Worm (Caenorhabditis elegans): ENCODE data around the gene ZK353.9.

ZK353.9 gene

DNA sequence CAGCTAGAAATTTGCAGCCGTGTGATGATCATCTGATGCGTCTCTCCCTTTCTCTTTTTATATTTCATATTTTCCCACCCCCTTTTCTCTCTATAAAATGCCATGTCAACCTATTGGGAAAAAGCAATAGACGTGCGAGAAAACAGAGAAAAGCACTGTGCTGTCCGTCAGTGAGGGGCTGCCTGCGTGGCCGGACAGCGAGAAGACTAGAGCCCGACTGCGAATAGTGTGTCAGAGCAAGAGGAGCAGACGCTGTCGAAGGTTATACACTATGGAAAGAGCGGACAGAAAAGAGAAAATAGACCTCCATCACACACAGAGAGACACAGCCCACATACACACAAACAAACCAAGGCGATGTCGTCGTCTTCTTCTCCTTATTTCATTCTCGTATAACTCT is 15.8 kb downstream of the ZK353.9 start (continued):
- TF ChIP-seq lin-15B (tag; optimal IDR thresholded peaks at IDR 0.05) (no peak), F37D6.2 (tag; optimal IDR thresholded peaks at IDR 0.05) (peak; percentile 30), hmg-1.1 (GFP tag; IDR thresholded peaks at IDR 0.05) (peak; percentile 71; the same call in 1 of the 2 replicates), dmd-6 (GFP tag; IDR thresholded peaks at IDR 0.05) (peak; percentile 68), jun-1 (tag; optimal IDR thresholded peaks at IDR 0.05) (peak; percentile 72), daf-8 (GFP tag; IDR thresholded peaks at IDR 0.05) (no peak), daf-16 (GFP tag; optimal IDR thresholded peaks at IDR 0.05) (peak in 1 of 2 experiments; percentile 66), daf-16 (tag; optimal IDR thresholded peaks at IDR 0.05) (peak; percentile 90), nhr-48 (tag; optimal IDR thresholded peaks at IDR 0.05) (no peak), arid-1 (GFP tag; conservative IDR thresholded peaks at IDR 0.05) (peak; percentile 38; the same call in 1 of the 2 replicates), saeg-2 (GFP tag; IDR thresholded peaks at IDR 0.05) (no peak), unc-130 (GFP tag; optimal IDR thresholded peaks at IDR 0.05) (no peak), cey-2 (tag; optimal IDR thresholded peaks at IDR 0.05; ENCODE audit: borderline replicate concordance, insufficient read depth) (no peak), ceh-32 (tag; optimal IDR thresholded peaks at IDR 0.05; ENCODE audit: poor library complexity) (no peak), ZK337.2 (GFP tag; IDR thresholded peaks at IDR 0.05) (no peak), lin-38 (GFP tag; IDR thresholded peaks at IDR 0.05) (peak; percentile 38; the same call in 1 of the 2 replicates), lin-1 (GFP tag; IDR thresholded peaks at IDR 0.05) (0 out of 2 replicates have a peak, but pooled peaks have one; percentile 31), nhr-76 (tag; optimal IDR thresholded peaks at IDR 0.05) (no peak), mes-2 (tag; optimal IDR thresholded peaks at IDR 0.05; ENCODE audit: poor library complexity, severe bottlenecking) (peak; percentile 79), lsy-2 (tag; optimal IDR thresholded peaks at IDR 0.05) (peak; percentile 64 to 81), nhr-111 (GFP tag; optimal IDR thresholded peaks at IDR 0.05) (no peak), lin-13 (GFP tag; optimal IDR thresholded peaks at IDR 0.05) (no peak), madf-9 (GFP tag; conservative IDR thresholded peaks at IDR 0.05) (no peak), hif-1 (tag; optimal IDR thresholded peaks at IDR 0.05) (peak in 1 of 2 experiments; percentile 64), dpl-1 (GFP tag; optimal IDR thresholded peaks at IDR 0.05) (peak; percentile 27), zag-1 (tag; optimal IDR thresholded peaks at IDR 0.05) (no peak), snpc-4 (tag; optimal IDR thresholded peaks at IDR 0.05) (no peak), ceh-44 (GFP tag; IDR thresholded peaks at IDR 0.05) (no peak), duxl-1 (tag; optimal IDR thresholded peaks at IDR 0.05; ENCODE audit: poor library complexity) (peak; percentile 74), pha-4 (GFP tag; IDR thresholded peaks at IDR 0.05) (peak; percentile 58), pha-4 (tag; optimal IDR thresholded peaks at IDR 0.05) (no peak), lir-3 (tag; optimal IDR thresholded peaks at IDR 0.05) (no peak), nhr-41 (GFP tag; IDR thresholded peaks at IDR 0.05) (0 out of 2 replicates have a peak, but pooled peaks have one; percentile 37), mxl-2 (GFP tag; conservative IDR thresholded peaks at IDR 0.05) (no peak), egl-43 (GFP tag; IDR thresholded peaks at IDR 0.05) (peak; percentile 76), ces-1 (GFP tag; optimal IDR thresholded peaks at IDR 0.05) (no peak), nhr-237 (tag; optimal IDR thresholded peaks at IDR 0.05) (no peak), ztf-11 (tag; optimal IDR thresholded peaks at IDR 0.05) (no peak), mdl-1 (tag; optimal IDR thresholded peaks at IDR 0.05) (peak in 1 of 2 experiments; percentile 61), tag-97 (GFP tag; IDR thresholded peaks at IDR 0.05) (no peak), nhr-11 (tag; optimal IDR thresholded peaks at IDR 0.05) (no peak), nhr-77 (tag; optimal IDR thresholded peaks at IDR 0.05) (peak; percentile 61), lim-7 (GFP tag; IDR thresholded peaks at IDR 0.05) (peak; percentile 49; the same call in 1 of the 2 replicates), ceh-20 (GFP tag; IDR thresholded peaks at IDR 0.05) (0 out of 2 replicates have a peak, but pooled peaks have one; percentile 9), F10B5.3 (tag; optimal IDR thresholded peaks at IDR 0.05) (no peak), nhr-25 (tag; optimal IDR thresholded peaks at IDR 0.05; ENCODE audit: borderline replicate concordance, insufficient read depth) (no peak), Y75B8A.6 (GFP tag; IDR thresholded peaks at IDR 0.05) (no peak), snpc-1.2 (GFP tag; IDR thresholded peaks at IDR 0.05) (no peak), F26F4.8 (GFP tag; conservative IDR thresholded peaks at IDR 0.05) (no peak), T26A8.4 (GFP tag; IDR thresholded peaks at IDR 0.05) (peak; percentile 64)
